Worm (Caenorhabditis elegans) whole organism, dauer: ENCODE measurements around the gene K01A6.5.

ENCODE experiments used
- unc-62 ChIP-seq: sonication (generic microtip); optimal IDR thresholded peaks from 2 replicates; lab custom pipeline; 2017; ENCODE audit warnings: missing biosample characterization, missing genetic modification reagents, missing genetic modification characterization

K01A6.5 gene

DNA sequence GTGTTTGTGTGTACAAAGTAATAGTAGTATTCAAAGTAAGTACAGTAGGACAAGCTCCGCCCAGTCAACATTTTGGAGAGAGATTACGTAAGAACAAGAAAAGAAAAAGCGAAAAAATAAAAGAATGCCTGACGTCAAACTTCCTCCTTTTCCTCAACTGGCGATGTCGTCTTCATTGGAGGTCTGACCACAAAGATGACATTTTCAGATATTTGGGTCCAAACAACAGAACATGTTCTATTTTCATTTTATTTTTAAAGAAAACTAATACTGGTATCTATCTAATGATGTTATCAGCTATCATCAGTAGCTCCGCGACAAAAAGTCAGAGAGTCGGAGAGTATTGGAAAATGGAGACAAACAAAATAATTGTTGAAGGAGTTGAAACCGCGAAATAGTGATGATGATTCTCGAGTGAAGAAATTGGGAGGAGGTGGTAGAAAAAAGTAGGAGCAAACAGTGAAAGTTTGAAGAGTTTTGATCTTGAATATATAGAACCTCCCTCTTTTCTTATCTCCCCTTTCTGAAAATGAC, 31.3 kb downstream of the K01A6.5 start, which contains the start of gene lips-5:
Gene lips-5 (minus strand): TSS at position 51 of the 534 bp plus-strand sequence.
- no peak for TF ChIP-seq unc-62 (GFP tag; lab: Kevin White, UChicago)

- no peak for TF ChIP-seq unc-62 (GFP tag; lab: Kevin White, UChicago)
Measured at ce11 chrIV:11776968-11777467, 34.5 kb downstream of the K01A6.5 start.

ce11 chrIV:11779028-11779427, 36.5 kb downstream of the K01A6.5 start, which contains the start of gene lpr-2:
TSS of gene lpr-2 (plus strand) at chrIV:11779216.
- TF ChIP-seq unc-62 (GFP tag; lab: Kevin White, UChicago): no peak

DNA sequence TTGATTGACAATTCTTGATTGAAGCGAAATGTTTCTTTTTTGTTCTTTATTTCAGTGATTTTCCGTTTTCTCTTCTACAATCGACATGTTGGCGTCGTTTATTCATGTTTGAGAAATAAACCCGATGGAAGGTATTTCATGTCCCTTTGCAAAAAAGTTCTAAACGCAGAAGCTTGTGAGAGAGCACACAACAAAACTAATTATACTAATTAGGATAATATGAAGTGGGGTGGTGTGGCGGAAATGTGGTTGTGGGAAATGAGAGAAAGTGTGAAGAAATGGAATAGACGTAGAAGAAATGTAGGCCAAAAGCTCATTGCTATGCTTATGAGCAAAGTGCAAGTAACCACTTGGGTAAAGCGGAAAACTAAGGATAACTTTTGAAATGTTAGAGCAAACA, 40.3 kb downstream of the K01A6.5 start:
- no peak for TF ChIP-seq unc-62 (GFP tag; lab: Kevin White, UChicago)

ce11 chrIV:11785064-11785840, 42.7 kb downstream of the K01A6.5 start:
- TF ChIP-seq unc-62 (GFP tag; lab: Kevin White, UChicago): no peak

DNA sequence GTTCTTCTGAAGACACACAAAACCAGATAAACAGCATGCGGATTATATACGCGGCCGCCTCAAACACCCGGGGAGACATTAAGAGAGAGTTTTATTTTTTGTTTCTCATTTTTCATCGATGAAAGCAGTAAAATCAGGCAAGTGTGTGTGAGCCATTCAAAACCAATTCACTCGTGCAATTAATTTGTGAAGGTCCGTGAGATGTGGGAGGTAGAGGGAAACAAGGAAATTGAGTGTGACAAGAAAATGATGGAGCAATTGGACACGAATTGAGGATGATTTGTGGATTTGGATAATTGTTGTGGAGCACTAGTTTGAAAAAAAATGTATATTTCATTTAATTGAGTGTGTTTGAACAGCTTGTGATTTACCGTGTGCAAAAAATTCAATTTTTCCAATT, 45.3 kb downstream of the K01A6.5 start:
- TF ChIP-seq unc-62 (GFP tag; lab: Kevin White, UChicago): no peak

- TF ChIP-seq unc-62 (GFP tag; lab: Kevin White, UChicago): no peak
Measured at ce11 chrIV:11788383-11788963, 46.0 kb downstream of the K01A6.5 start.

DNA sequence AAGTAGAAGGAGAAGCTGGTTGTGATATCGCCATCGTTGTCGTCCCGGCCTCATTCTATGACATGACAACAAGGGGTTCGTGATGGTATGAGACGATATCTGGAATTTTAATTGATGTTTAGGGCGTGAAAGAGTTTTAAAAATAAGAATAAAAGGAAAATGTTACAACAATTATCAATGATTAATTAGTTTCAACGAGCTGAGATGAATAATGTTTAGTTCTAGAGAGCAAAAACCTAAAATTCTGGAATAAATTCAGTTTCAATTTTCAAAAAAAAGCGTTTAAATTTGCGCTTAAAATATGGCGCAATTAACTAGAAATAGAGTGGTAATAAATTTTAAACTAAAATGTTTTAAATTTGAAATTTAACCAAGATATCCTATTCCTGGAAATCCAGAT, 50.0 kb downstream of the K01A6.5 start, which contains the start of gene H01G02.3:
Gene H01G02.3 (minus strand): TSS at position 101 of the 400 bp plus-strand sequence.
- TF ChIP-seq unc-62 (GFP tag; lab: Kevin White, UChicago): no peak

DNA sequence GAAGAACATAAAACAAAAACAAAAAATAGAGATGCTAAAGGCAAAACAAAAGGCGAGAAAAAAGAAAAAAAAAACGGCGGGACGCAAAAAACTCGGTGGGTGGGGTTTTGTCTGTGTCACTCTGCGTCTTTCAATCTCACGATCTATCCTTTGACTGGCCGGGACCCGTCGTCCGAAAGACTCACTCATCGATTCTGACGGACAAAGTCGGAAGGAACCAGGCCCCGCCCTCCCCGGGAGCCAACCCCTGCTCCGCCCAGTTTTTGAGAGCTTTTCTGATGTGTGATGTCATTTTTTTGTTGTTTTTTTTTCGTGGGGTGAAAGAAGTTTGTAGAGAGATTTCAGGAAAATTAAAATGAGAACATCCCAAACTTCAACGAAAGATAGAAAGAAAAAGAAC, 50.7 kb downstream of the K01A6.5 start:
- TF ChIP-seq unc-62 (GFP tag; lab: Kevin White, UChicago): no peak
